Worm (Caenorhabditis elegans) whole organism, L4 larva: Measurements from ENCODE around the gene npl-4.2.

ENCODE experiments used
- F49E8.2 ChIP-seq: sonication (generic microtip); optimal IDR thresholded peaks from 2 replicates; lab custom pipeline; 2016; ENCODE audit warnings: missing compliant biosample characterization, mild to moderate bottlenecking, missing genetic modification characterization, borderline replicate concordance
- lim-7 ChIP-seq: fragments of 200-800 bp; sonication (Bioruptor generic); IDR thresholded peaks from 2 replicates; pipeline ENCODE4 v1.3.6; 2022; ENCODE audit warnings: missing genetic modification characterization, missing compliant biosample characterization
- nhr-76 ChIP-seq: fragments of 150-350 bp; optimal IDR thresholded peaks from 2 replicates; lab custom pipeline; 2014; ENCODE audit warnings: missing biosample characterization, missing genetic modification characterization
- pqm-1 ChIP-seq: sonication (generic microtip); optimal IDR thresholded peaks from 2 replicates; lab custom pipeline; 2017; ENCODE audit warnings: missing biosample characterization, missing genetic modification characterization

ce11 chrII:5628326-5628818, 5.7 kb downstream of the npl-4.2 start, which contains the start of gene F59E12.15:
- no peak for TF ChIP-seq F49E8.2 (tag; lab: Kevin White, UChicago)
- no peak for TF ChIP-seq pqm-1 (tag; lab: Kevin White, UChicago)
- no peak for TF ChIP-seq lim-7 (GFP tag; lab: Robert Waterston, UW)
- TF ChIP-seq nhr-76 (tag; lab: Kevin White, UChicago) = no peak
